Worm (Caenorhabditis elegans) whole organism, young adult: Measurements from ENCODE around the gene lin-33.

Source experiments
- ztf-18 ChIP-seq: sonication (generic microtip); optimal IDR thresholded peaks from 2 replicates; lab custom pipeline; 2016; ENCODE audit warnings: missing genotype, mild to moderate bottlenecking, missing genetic modification characterization, missing compliant biosample characterization
- ztf-22 ChIP-seq: fragments of 200-800 bp; sonication (Bioruptor generic); optimal IDR thresholded peaks from 2 replicates; lab custom pipeline; 2018; ENCODE audit warnings: mild to moderate bottlenecking, missing genetic modification characterization, moderate library complexity, missing compliant biosample characterization

ce11 chrIV:5979818-5980217 lies 49.4 kb downstream of the lin-33 start:
- TF ChIP-seq ztf-22 (no peak), ztf-18 (no peak)
